Fruit fly (Drosophila melanogaster) whole organism, embryonic: ENCODE measurements around the gene Vha68-1.
A peak's percentile ranks its signal among the peaks of the same experiment; 100 is the strongest.

Experiments
- Ada2b ChIP-seq: fragments of 200-800 bp; sonication (Bioruptor generic); IDR thresholded peaks from 2 replicates; pipeline ENCODE4 v1.3.6; 2022; ENCODE audit warnings: missing biosample characterization, missing genetic modification characterization
- Atf-2 ChIP-seq: fragments of 200-800 bp; sonication (Bioruptor generic); optimal IDR thresholded peaks from 2 replicates; lab custom pipeline; 2016; ENCODE audit warnings: missing biosample characterization, missing genetic modification characterization
- Awh ChIP-seq: fragments of 200-800 bp; sonication (Bioruptor generic); IDR thresholded peaks from 2 replicates; pipeline ENCODE4, ENCODE4 v1.3.6; 2022; ENCODE audit warnings: missing biosample characterization, missing genetic modification characterization
- Blimp-1 ChIP-seq: fragments of 200-800 bp; sonication (Bioruptor generic); optimal IDR thresholded peaks from 3 replicates; lab custom pipeline; 2018; ENCODE audit warnings: missing biosample characterization, missing genetic modification characterization, mild to moderate bottlenecking, moderate library complexity, missing genetic modification reagents
- C15 ChIP-seq: fragments of 200-800 bp; sonication (Bioruptor generic); IDR thresholded peaks from 3 replicates; pipeline ENCODE4 v1.3.6; 2022; ENCODE audit warnings: missing biosample characterization, missing genetic modification characterization
- CG10209 ChIP-seq: fragments of 200-800 bp; sonication (Bioruptor generic); optimal IDR thresholded peaks from 3 replicates; lab custom pipeline; 2017; ENCODE audit warnings: missing biosample characterization, mild to moderate bottlenecking, missing genetic modification characterization, missing genetic modification reagents
- CG10462 ChIP-seq: fragments of 200-800 bp; sonication (Bioruptor generic); optimal IDR thresholded peaks from 2 replicates; lab custom pipeline; 2016; ENCODE audit warnings: missing biosample characterization, missing genetic modification characterization
- CG10959 ChIP-seq: fragments of 200-800 bp; sonication (Bioruptor generic); IDR thresholded peaks from 2 replicates; pipeline ENCODE4 v1.3.6; 2022; ENCODE audit warnings: missing biosample characterization, missing genetic modification characterization
- CG12155 ChIP-seq: fragments of 200-800 bp; sonication (Bioruptor generic); optimal IDR thresholded peaks from 3 replicates; lab custom pipeline; 2016; ENCODE audit warnings: missing biosample characterization, missing genetic modification characterization
- CG14050 ChIP-seq: fragments of 200-800 bp; sonication (Bioruptor generic); IDR thresholded peaks from 3 replicates; pipeline ENCODE4 v1.3.6; 2022; ENCODE audit warnings: missing biosample characterization, missing genetic modification characterization
- CG14710 ChIP-seq: fragments of 200-800 bp; sonication (Bioruptor generic); optimal IDR thresholded peaks from 3 replicates; lab custom pipeline; 2019; ENCODE audit warnings: missing biosample characterization, mild to moderate bottlenecking, missing genetic modification characterization, moderate library complexity
- CG1647 ChIP-seq: fragments of 200-800 bp; sonication (Bioruptor generic); optimal IDR thresholded peaks from 3 replicates; lab custom pipeline; 2016; ENCODE audit warnings: missing biosample characterization, missing genetic modification characterization
- CG17359 ChIP-seq: fragments of 200-800 bp; sonication (Bioruptor generic); optimal IDR thresholded peaks from 3 replicates; lab custom pipeline; 2018; ENCODE audit warnings: missing biosample characterization, mild to moderate bottlenecking, missing genetic modification characterization, moderate library complexity
- CG17829 ChIP-seq: fragments of 200-800 bp; optimal IDR thresholded peaks from 2 replicates; lab custom pipeline; 2019; ENCODE audit warnings: missing biosample characterization, mild to moderate bottlenecking, missing genetic modification characterization, moderate library complexity
- CG1792 ChIP-seq: fragments of 200-800 bp; sonication (Bioruptor generic); optimal IDR thresholded peaks from 2 replicates; lab custom pipeline; 2016; ENCODE audit warnings: missing biosample characterization, missing genetic modification characterization
- CG18262 ChIP-seq: fragments of 200-800 bp; optimal IDR thresholded peaks from 3 replicates; lab custom pipeline; 2019; ENCODE audit warnings: missing biosample characterization, mild to moderate bottlenecking, missing genetic modification characterization, moderate library complexity
- CG18764 ChIP-seq: fragments of 200-800 bp; sonication (Bioruptor generic); optimal IDR thresholded peaks from 3 replicates; lab custom pipeline; 2016; ENCODE audit warnings: missing biosample characterization, missing genetic modification characterization
- CG2678 ChIP-seq: fragments of 200-800 bp; sonication (Bioruptor generic); optimal IDR thresholded peaks from 3 replicates; lab custom pipeline; 2019; ENCODE audit warnings: missing biosample characterization, mild to moderate bottlenecking, missing genetic modification characterization, moderate library complexity
- CG3838 ChIP-seq: fragments of 200-800 bp; sonication (Bioruptor generic); optimal IDR thresholded peaks from 3 replicates; lab custom pipeline; 2016; ENCODE audit warnings: missing biosample characterization, missing genetic modification characterization
- CG6683 ChIP-seq: fragments of 200-800 bp; sonication (Bioruptor generic); optimal IDR thresholded peaks from 2 replicates; lab custom pipeline; 2017; ENCODE audit warnings: missing biosample characterization, mild to moderate bottlenecking, missing genetic modification characterization, missing genetic modification reagents
- CG8359 ChIP-seq: fragments of 200-800 bp; sonication (Bioruptor generic); optimal IDR thresholded peaks from 2 replicates; lab custom pipeline; 2017; ENCODE audit warnings: missing biosample characterization, mild to moderate bottlenecking, missing genetic modification characterization, borderline replicate concordance
- CG9817 ChIP-seq: fragments of 200-800 bp; sonication (Bioruptor generic); optimal IDR thresholded peaks from 2 replicates; lab custom pipeline; 2018; ENCODE audit warnings: missing biosample characterization, mild to moderate bottlenecking, missing genetic modification characterization, moderate library complexity
- CHES-1-like ChIP-seq: fragments of 200-800 bp; sonication (Bioruptor generic); optimal IDR thresholded peaks from 2 replicates; lab custom pipeline; 2016; ENCODE audit warnings: missing biosample characterization, missing genetic modification characterization
- Dll ChIP-seq: fragments of 200-800 bp; sonication (Bioruptor generic); IDR thresholded peaks from 4 replicates; pipeline ENCODE4 v1.3.6; 2022; ENCODE audit warnings: missing biosample characterization, missing genetic modification characterization; ENCODE audit not compliant: partially characterized antibody
- Elba2 ChIP-seq: fragments of 200-800 bp; sonication (Bioruptor generic); optimal IDR thresholded peaks from 3 replicates; lab custom pipeline; 2016; ENCODE audit warnings: missing biosample characterization, missing genetic modification characterization
- Ets65A ChIP-seq: fragments of 200-800 bp; sonication (Bioruptor generic); peaks from one replicate; lab custom pipeline; 2016; ENCODE audit warnings: missing biosample characterization, missing genetic modification characterization
- Fer2 ChIP-seq: fragments of 200-800 bp; sonication (Bioruptor generic); optimal IDR thresholded peaks from 2 replicates; lab custom pipeline; 2018; ENCODE audit warnings: missing biosample characterization, mild to moderate bottlenecking, missing genetic modification characterization, moderate library complexity
- H15 ChIP-seq: fragments of 200-800 bp; sonication (Bioruptor generic); IDR thresholded peaks from 3 replicates; pipeline ENCODE4 v1.3.6; 2022; ENCODE audit warnings: missing biosample characterization, missing genetic modification characterization
- Hand ChIP-seq: fragments of 200-800 bp; sonication (Bioruptor generic); optimal IDR thresholded peaks from 2 replicates; lab custom pipeline; 2017; ENCODE audit warnings: mild to moderate bottlenecking, missing biosample characterization, missing genetic modification reagents, missing genetic modification characterization
- Hr51 ChIP-seq, 2 experiments: fragments of 200-800 bp; sonication (Bioruptor generic); optimal IDR thresholded peaks; 2 replicates in 1 of 2; 3 replicates in 1 of 2; lab custom pipeline; 2016 to 2018; ENCODE audit warnings: missing biosample characterization in 2 of 2, missing genetic modification characterization in 2 of 2, mild to moderate bottlenecking in 1 of 2, moderate library complexity in 1 of 2
- Scr ChIP-seq: fragments of 200-800 bp; sonication (Bioruptor generic); IDR thresholded peaks from 2 replicates; pipeline ENCODE4 v1.3.6; 2022; ENCODE audit warnings: missing biosample characterization, missing genetic modification characterization; ENCODE audit not compliant: partially characterized antibody
- Side ChIP-seq: fragments of 200-800 bp; sonication (Bioruptor generic); optimal IDR thresholded peaks from 2 replicates; lab custom pipeline; 2016; ENCODE audit warnings: missing biosample characterization, missing genetic modification characterization
- ab ChIP-seq: fragments of 200-800 bp; sonication (Bioruptor generic); optimal IDR thresholded peaks from 2 replicates; lab custom pipeline; 2016; ENCODE audit warnings: missing biosample characterization, missing genetic modification characterization
- cato ChIP-seq: fragments of 200-800 bp; sonication (Bioruptor generic); optimal IDR thresholded peaks from 2 replicates; lab custom pipeline; 2016; ENCODE audit warnings: missing biosample characterization, missing genetic modification characterization, borderline replicate concordance
- dan ChIP-seq: fragments of 200-800 bp; sonication (Bioruptor generic); IDR thresholded peaks from 2 replicates; pipeline ENCODE4 v1.3.6; 2022; ENCODE audit warnings: missing biosample characterization, missing genetic modification characterization
- ftz-f1 ChIP-seq: fragments of 200-800 bp; sonication (Bioruptor generic); optimal IDR thresholded peaks from 2 replicates; lab custom pipeline; 2016; ENCODE audit warnings: missing biosample characterization, missing genetic modification characterization
- ham ChIP-seq: fragments of 200-800 bp; sonication (Bioruptor generic); IDR thresholded peaks from 2 replicates; pipeline ENCODE4 v1.3.6; 2022; ENCODE audit warnings: missing biosample characterization, missing genetic modification characterization
- insv ChIP-seq, 2 experiments: fragments of 200-800 bp; sonication (Bioruptor generic); optimal IDR thresholded peaks; 3 replicates each; lab custom pipeline; 2016 to 2018; ENCODE audit warnings: missing biosample characterization in 2 of 2, missing genetic modification characterization in 2 of 2
- jing ChIP-seq: fragments of 200-800 bp; sonication (Bioruptor generic); optimal IDR thresholded peaks from 2 replicates; lab custom pipeline; 2018; ENCODE audit warnings: missing biosample characterization, mild to moderate bottlenecking, missing genetic modification characterization
- jumu ChIP-seq: fragments of 200-800 bp; sonication (Bioruptor generic); optimal IDR thresholded peaks from 3 replicates; lab custom pipeline; 2016; ENCODE audit warnings: missing biosample characterization, missing genetic modification characterization
- nerfin-2 ChIP-seq: fragments of 200-800 bp; sonication (Bioruptor generic); IDR thresholded peaks from 2 replicates; pipeline ENCODE4 v1.3.6; 2022; ENCODE audit warnings: missing biosample characterization, missing genetic modification characterization; ENCODE audit not compliant: partially characterized antibody
- onecut ChIP-seq: fragments of 200-800 bp; sonication (Bioruptor generic); IDR thresholded peaks from 2 replicates; pipeline ENCODE4 v1.3.6; 2022; ENCODE audit warnings: missing biosample characterization, missing genetic modification characterization
- pb ChIP-seq: fragments of 200-800 bp; sonication (Bioruptor generic); optimal IDR thresholded peaks from 3 replicates; lab custom pipeline; 2016; ENCODE audit warnings: missing biosample characterization, missing genetic modification characterization
- pita ChIP-seq: fragments of 200-800 bp; sonication (Bioruptor generic); optimal IDR thresholded peaks from 2 replicates; lab custom pipeline; 2017; ENCODE audit warnings: missing biosample characterization, mild to moderate bottlenecking, missing genetic modification characterization
- ro ChIP-seq: fragments of 200-800 bp; sonication (Bioruptor generic); IDR thresholded peaks from 2 replicates; pipeline ENCODE4 v1.3.6; 2022; ENCODE audit warnings: missing biosample characterization, missing genetic modification characterization
- sim ChIP-seq: fragments of 200-800 bp; sonication (Bioruptor generic); IDR thresholded peaks from 2 replicates; pipeline ENCODE4 v1.3.6; 2022; ENCODE audit warnings: missing biosample characterization, missing genetic modification characterization
- slp2 ChIP-seq: fragments of 200-800 bp; sonication (Bioruptor generic); optimal IDR thresholded peaks from 2 replicates; lab custom pipeline; 2016; ENCODE audit warnings: missing biosample characterization, missing genetic modification characterization
- stwl ChIP-seq: fragments of 200-800 bp; sonication (Bioruptor generic); optimal IDR thresholded peaks from 3 replicates; lab custom pipeline; 2018; ENCODE audit warnings: missing biosample characterization, mild to moderate bottlenecking, missing genetic modification characterization, moderate library complexity
- tx ChIP-seq: fragments of 200-800 bp; sonication (Bioruptor generic); optimal IDR thresholded peaks from 2 replicates; lab custom pipeline; 2016; ENCODE audit warnings: missing biosample characterization, missing genetic modification characterization
- yki ChIP-seq: fragments of >200 bp; optimal IDR thresholded peaks from 3 replicates; lab custom pipeline; 2018
- zfh1 ChIP-seq: fragments of 200-800 bp; sonication (Bioruptor generic); IDR thresholded peaks from 3 replicates; pipeline ENCODE4 v1.3.6; 2022; ENCODE audit warnings: missing biosample characterization, missing genetic modification characterization

Vha68-1 gene

DNA sequence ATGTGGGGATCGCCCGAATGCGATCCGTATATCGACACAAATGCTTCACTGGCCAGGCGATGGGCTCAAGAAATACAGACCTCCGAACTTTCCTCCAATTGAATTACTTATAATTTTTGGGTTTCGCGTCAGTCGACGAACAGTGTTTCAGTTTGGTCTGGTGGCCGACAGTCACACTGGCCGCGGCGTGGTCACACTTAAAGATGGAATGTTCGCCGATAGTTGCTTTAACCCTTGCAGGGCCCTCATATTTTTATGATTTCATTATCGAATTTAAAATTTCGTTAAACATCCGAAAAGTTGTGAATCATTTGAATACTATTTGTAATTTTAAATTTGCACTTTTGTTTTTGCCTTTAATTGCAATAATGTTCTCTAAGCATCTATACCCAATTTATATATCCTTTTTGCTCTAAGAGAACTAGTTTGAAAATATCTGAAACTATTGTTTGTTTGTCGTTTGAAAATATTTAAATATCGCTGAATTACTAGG, 15.1 kb upstream of the Vha68-1 start, which contains the start of gene Ube4B (continued):
- TF ChIP-seq Blimp-1 (GFP tag; lab: Kevin White, UChicago) (no peak), ro (GFP tag; lab: Robert Waterston, UW) (peak; percentile 43; the same call in 1 of the 2 replicates), dan (GFP tag; lab: Robert Waterston, UW) (no peak), ftz-f1 (GFP tag; lab: Kevin White, UChicago) (peak; percentile 65), slp2 (peak; percentile 17), Atf-2 (GFP tag; lab: Kevin White, UChicago) (no peak), ham (GFP tag; lab: Robert Waterston, UW) (no peak), CG10209 (GFP tag; lab: Kevin White, UChicago) (peak; percentile 31), Fer2 (tag; lab: Kevin White, UChicago) (no peak), onecut (GFP tag; lab: Robert Waterston, UW) (peak; percentile 56), CG10462 (GFP tag; lab: Kevin White, UChicago) (no peak), stwl (tag; lab: Kevin White, UChicago) (peak; percentile 83), CG18262 (no peak), CG2678 (tag; lab: Kevin White, UChicago) (no peak), CG1792 (peak; percentile 7), Hand (no peak), cato (GFP tag; lab: Kevin White, UChicago) (peak; percentile 0), Dll (GFP tag; lab: Robert Waterston, UW) (peak; percentile 84), Side (GFP tag; lab: Kevin White, UChicago) (peak; percentile 52), pita (no peak), H15 (GFP tag; lab: Robert Waterston, UW) (peak; percentile 44; the same call in 1 of the 3 replicates), CG6683 (GFP tag; lab: Kevin White, UChicago) (no peak), CG3838 (GFP tag; lab: Kevin White, UChicago) (peak; percentile 53), CG14050 (no peak; the same call in 2 of the 3 replicates), CG12155 (peak; percentile 71), Ets65A (GFP tag; lab: Kevin White, UChicago) (peak; percentile 97), C15 (GFP tag; lab: Robert Waterston, UW) (0 out of 3 replicates have a peak, but pooled peaks have one; percentile 44), CG1647 (GFP tag; lab: Kevin White, UChicago) (peak; percentile 52), CG14710 (peak; percentile 97), CG17829 (tag; lab: Kevin White, UChicago) (peak; percentile 68), pb (GFP tag; lab: Kevin White, UChicago) (peak; percentile 20), zfh1 (GFP tag; lab: Robert Waterston, UW) (peak; percentile 64), CG9817 (tag; lab: Kevin White, UChicago) (peak; percentile 71), jing (GFP tag; lab: Kevin White, UChicago) (no peak), CG10959 (GFP tag; lab: Robert Waterston, UW) (peak; percentile 99), nerfin-2 (peak; percentile 67), sim (no peak), Elba2 (GFP tag; lab: Kevin White, UChicago) (peak; percentile 51), CG8359 (no peak), ab (GFP tag; lab: Kevin White, UChicago) (no peak), yki (lab: Kevin White, UChicago) (no peak), insv (GFP tag; optimal IDR thresholded peaks at IDR 0.05; lab: Kevin White, UChicago) (no peak), CHES-1-like (GFP tag; lab: Kevin White, UChicago) (peak; percentile 92), jumu (GFP tag; lab: Kevin White, UChicago) (peak; percentile 78), CG17359 (tag; lab: Kevin White, UChicago) (no peak), Awh (GFP tag; lab: Robert Waterston, UW) (no peak), Scr (peak; percentile 84), Hr51 (GFP tag; optimal IDR thresholded peaks at IDR 0.05; lab: Kevin White, UChicago) (peak in 1 of 2 experiments; percentile 78), tx (GFP tag; lab: Kevin White, UChicago) (peak; percentile 56), Ada2b (peak; percentile 62), CG18764 (GFP tag; lab: Kevin White, UChicago) (no peak)
